Fruit fly (Drosophila melanogaster) whole organism, embryonic: ENCODE measurements around the gene hob.

Source experiments
- Asciz ChIP-seq: fragments of 200-800 bp; sonication (Bioruptor generic); optimal IDR thresholded peaks from 2 replicates; lab custom pipeline; 2017; ENCODE audit warnings: missing biosample characterization, mild to moderate bottlenecking, missing genetic modification characterization, missing genetic modification reagents
- CG10565 ChIP-seq: fragments of 200-800 bp; sonication (Bioruptor generic); optimal IDR thresholded peaks from 3 replicates; lab custom pipeline; 2016; ENCODE audit warnings: missing biosample characterization, mild to moderate bottlenecking, missing genetic modification characterization
- CG11696 ChIP-seq: fragments of 200-800 bp; sonication (Bioruptor generic); IDR thresholded peaks from 2 replicates; pipeline ENCODE4 v1.3.6; 2022; ENCODE audit warnings: missing biosample characterization, missing genetic modification characterization
- CG11723 ChIP-seq: fragments of 200-800 bp; sonication (Bioruptor generic); optimal IDR thresholded peaks from 2 replicates; lab custom pipeline; 2017; ENCODE audit warnings: missing biosample characterization, mild to moderate bottlenecking, missing genetic modification characterization
- CG15073 ChIP-seq: fragments of 200-800 bp; sonication (Bioruptor generic); optimal IDR thresholded peaks from 2 replicates; lab custom pipeline; 2016; ENCODE audit warnings: missing biosample characterization, missing genetic modification characterization
- CG16813 ChIP-seq: fragments of 200-800 bp; sonication (Bioruptor generic); IDR thresholded peaks from 3 replicates; pipeline ENCODE4 v1.3.6; 2022; ENCODE audit warnings: missing biosample characterization, missing genetic modification characterization; ENCODE audit not compliant: partially characterized antibody
- CG16863 ChIP-seq: fragments of 200-800 bp; sonication (Bioruptor generic); optimal IDR thresholded peaks from 3 replicates; lab custom pipeline; 2016; ENCODE audit warnings: missing biosample characterization, missing genetic modification characterization
- CG17186 ChIP-seq: fragments of 200-800 bp; sonication (Bioruptor generic); optimal IDR thresholded peaks from 3 replicates; lab custom pipeline; 2017; ENCODE audit warnings: missing biosample characterization, missing genetic modification reagents, missing genetic modification characterization
- CG18262 ChIP-seq: fragments of 200-800 bp; optimal IDR thresholded peaks from 3 replicates; lab custom pipeline; 2019; ENCODE audit warnings: missing biosample characterization, mild to moderate bottlenecking, missing genetic modification characterization, moderate library complexity
- CG2202 ChIP-seq: fragments of 200-800 bp; sonication (Bioruptor generic); optimal IDR thresholded peaks from 2 replicates; lab custom pipeline; 2018; ENCODE audit warnings: missing biosample characterization, mild to moderate bottlenecking, missing genetic modification characterization
- CG31365 ChIP-seq: fragments of 200-800 bp; sonication (Bioruptor generic); optimal IDR thresholded peaks from 2 replicates; lab custom pipeline; 2018; ENCODE audit warnings: missing biosample characterization, mild to moderate bottlenecking, missing genetic modification characterization
- CG4424 ChIP-seq: fragments of 200-800 bp; sonication (Bioruptor generic); optimal IDR thresholded peaks from 3 replicates; lab custom pipeline; 2016; ENCODE audit warnings: missing biosample characterization, missing genetic modification characterization
- CG5180 ChIP-seq: fragments of 200-800 bp; sonication (Bioruptor generic); optimal IDR thresholded peaks from 3 replicates; lab custom pipeline; 2017; ENCODE audit warnings: missing biosample characterization, missing genetic modification characterization, mild to moderate bottlenecking, moderate library complexity, missing genetic modification reagents
- CG6272 ChIP-seq: fragments of 200-800 bp; sonication (Bioruptor generic); IDR thresholded peaks from 2 replicates; pipeline ENCODE4 v1.3.6; 2022; ENCODE audit warnings: missing biosample characterization, missing genetic modification characterization
- CG6654 ChIP-seq: fragments of 200-800 bp; sonication (Bioruptor generic); optimal IDR thresholded peaks from 2 replicates; lab custom pipeline; 2017; ENCODE audit warnings: missing biosample characterization, mild to moderate bottlenecking, missing genetic modification characterization
- CG6791 ChIP-seq: fragments of 200-800 bp; sonication (Bioruptor generic); IDR thresholded peaks from 3 replicates; pipeline ENCODE4 v1.3.6; 2022; ENCODE audit warnings: missing biosample characterization, missing genetic modification characterization; ENCODE audit not compliant: partially characterized antibody
- CG7786 ChIP-seq: fragments of 200-800 bp; sonication (Bioruptor generic); optimal IDR thresholded peaks from 2 replicates; lab custom pipeline; 2016; ENCODE audit warnings: missing biosample characterization, missing genetic modification characterization
- CG7963 ChIP-seq: fragments of 200-800 bp; sonication (Bioruptor generic); IDR thresholded peaks from 3 replicates; pipeline ENCODE4 v1.3.6; 2022; ENCODE audit warnings: missing biosample characterization, missing genetic modification characterization; ENCODE audit not compliant: partially characterized antibody
- CG7987 ChIP-seq: fragments of 200-800 bp; sonication (Bioruptor generic); optimal IDR thresholded peaks from 2 replicates; lab custom pipeline; 2018; ENCODE audit warnings: missing biosample characterization, mild to moderate bottlenecking, missing genetic modification characterization, moderate library complexity
- CG8359 ChIP-seq: fragments of 200-800 bp; sonication (Bioruptor generic); optimal IDR thresholded peaks from 2 replicates; lab custom pipeline; 2017; ENCODE audit warnings: missing biosample characterization, mild to moderate bottlenecking, missing genetic modification characterization, borderline replicate concordance
- D19B ChIP-seq: fragments of 200-800 bp; sonication (Bioruptor generic); optimal IDR thresholded peaks from 2 replicates; lab custom pipeline; 2017; ENCODE audit warnings: missing biosample characterization, mild to moderate bottlenecking, missing genetic modification characterization
- Doc3 ChIP-seq: fragments of 200-800 bp; sonication (Bioruptor generic); IDR thresholded peaks from 3 replicates; pipeline ENCODE4 v1.3.6; 2022; ENCODE audit warnings: missing biosample characterization, missing genetic modification characterization; ENCODE audit not compliant: partially characterized antibody
- ERR ChIP-seq: fragments of 200-800 bp; sonication (Bioruptor generic); optimal IDR thresholded peaks from 2 replicates; lab custom pipeline; 2016; ENCODE audit warnings: missing biosample characterization, missing genetic modification characterization
- Fer2 ChIP-seq: fragments of 200-800 bp; sonication (Bioruptor generic); optimal IDR thresholded peaks from 2 replicates; lab custom pipeline; 2018; ENCODE audit warnings: missing biosample characterization, mild to moderate bottlenecking, missing genetic modification characterization, moderate library complexity
- Gug ChIP-seq: fragments of 200-800 bp; sonication (Bioruptor generic); IDR thresholded peaks from 4 replicates; pipeline ENCODE4 v1.3.6; 2022; ENCODE audit warnings: missing biosample characterization, missing genetic modification characterization
- Hr3 ChIP-seq: fragments of 200-800 bp; sonication (Bioruptor generic); optimal IDR thresholded peaks from 3 replicates; lab custom pipeline; 2016; ENCODE audit warnings: missing biosample characterization, missing genetic modification characterization
- Jarid2 ChIP-seq: fragments of 200-800 bp; sonication (Bioruptor generic); optimal IDR thresholded peaks from 3 replicates; lab custom pipeline; 2017; ENCODE audit warnings: mild to moderate bottlenecking, missing biosample characterization, missing genetic modification reagents, missing genetic modification characterization
- Mrtf ChIP-seq: fragments of 200-800 bp; sonication (Bioruptor generic); IDR thresholded peaks from 3 replicates; pipeline ENCODE4 v1.3.6; 2022; ENCODE audit warnings: missing biosample characterization, missing genetic modification characterization
- Nf-YA ChIP-seq: fragments of 200-800 bp; sonication (Bioruptor generic); IDR thresholded peaks from 2 replicates; pipeline ENCODE4 v1.3.6; 2022; ENCODE audit warnings: missing biosample characterization, missing genetic modification characterization
- Spps ChIP-seq: fragments of 200-800 bp; sonication (Bioruptor generic); optimal IDR thresholded peaks from 2 replicates; lab custom pipeline; 2018; ENCODE audit warnings: missing biosample characterization, mild to moderate bottlenecking, missing genetic modification characterization
- Sry-δ ChIP-seq: fragments of 200-800 bp; sonication (Bioruptor generic); optimal IDR thresholded peaks from 2 replicates; lab custom pipeline; 2016; ENCODE audit warnings: missing biosample characterization, missing genetic modification characterization
- Stat92E ChIP-seq, 3 experiments: fragments of >200 bp in 2 of 3; fragments of 200-800 bp in 1 of 3; sonication (Bioruptor generic) in 1 of 3; optimal IDR thresholded peaks; 2 replicates each; lab custom pipeline; 2017 to 2019; ENCODE audit warnings: missing biosample characterization in 3 of 3, missing genetic modification characterization in 3 of 3, mild to moderate bottlenecking in 1 of 3, moderate library complexity in 1 of 3
- amos ChIP-seq: fragments of 200-800 bp; sonication (Bioruptor generic); IDR thresholded peaks from 2 replicates; pipeline ENCODE4 v1.3.6; 2022; ENCODE audit warnings: missing biosample characterization, missing genetic modification characterization; ENCODE audit not compliant: partially characterized antibody
- ase ChIP-seq: fragments of 200-800 bp; sonication (Bioruptor generic); IDR thresholded peaks from 3 replicates; pipeline ENCODE4 v1.3.6; 2022; ENCODE audit warnings: missing biosample characterization, missing genetic modification characterization
- bbx ChIP-seq: fragments of 200-800 bp; sonication (Bioruptor generic); IDR thresholded peaks from 2 replicates; pipeline ENCODE4 v1.3.6; 2022; ENCODE audit warnings: missing biosample characterization, missing genetic modification characterization; ENCODE audit not compliant: partially characterized antibody
- bowl ChIP-seq: fragments of 200-800 bp; sonication (Bioruptor generic); IDR thresholded peaks from 2 replicates; pipeline ENCODE4 v1.3.6; 2022; ENCODE audit warnings: missing biosample characterization, missing genetic modification characterization
- dysf ChIP-seq: fragments of 200-800 bp; sonication (Bioruptor generic); IDR thresholded peaks from 3 replicates; pipeline ENCODE4 v1.3.6; 2022; ENCODE audit warnings: missing biosample characterization, missing genetic modification characterization
- ftz-f1 ChIP-seq: fragments of 200-800 bp; sonication (Bioruptor generic); optimal IDR thresholded peaks from 2 replicates; lab custom pipeline; 2016; ENCODE audit warnings: missing biosample characterization, missing genetic modification characterization
- mirr ChIP-seq: fragments of 200-800 bp; sonication (Bioruptor generic); optimal IDR thresholded peaks from 3 replicates; lab custom pipeline; 2018; ENCODE audit warnings: missing biosample characterization, mild to moderate bottlenecking, missing genetic modification characterization
- nerfin-2 ChIP-seq: fragments of 200-800 bp; sonication (Bioruptor generic); IDR thresholded peaks from 2 replicates; pipeline ENCODE4 v1.3.6; 2022; ENCODE audit warnings: missing biosample characterization, missing genetic modification characterization; ENCODE audit not compliant: partially characterized antibody
- nmo ChIP-seq: fragments of 200-800 bp; sonication (Bioruptor generic); optimal IDR thresholded peaks from 2 replicates; lab custom pipeline; 2018; ENCODE audit warnings: missing biosample characterization, mild to moderate bottlenecking, missing genetic modification characterization, moderate library complexity
- p53 ChIP-seq: fragments of 200-800 bp; sonication (Bioruptor generic); optimal IDR thresholded peaks from 2 replicates; lab custom pipeline; 2016; ENCODE audit warnings: missing biosample characterization, missing genetic modification characterization
- pita ChIP-seq: fragments of 200-800 bp; sonication (Bioruptor generic); optimal IDR thresholded peaks from 2 replicates; lab custom pipeline; 2017; ENCODE audit warnings: missing biosample characterization, mild to moderate bottlenecking, missing genetic modification characterization
- pzg ChIP-seq: fragments of 200-800 bp; sonication (Bioruptor generic); optimal IDR thresholded peaks from 3 replicates; lab custom pipeline; 2018; ENCODE audit warnings: missing biosample characterization, mild to moderate bottlenecking, missing genetic modification characterization, moderate library complexity
- sens ChIP-seq: fragments of 200-800 bp; sonication (Bioruptor generic); peaks from one replicate; lab custom pipeline; 2016; ENCODE audit warnings: missing biosample characterization, missing genetic modification characterization
- sens-2 ChIP-seq: fragments of 200-800 bp; sonication (Bioruptor generic); IDR thresholded peaks from 2 replicates; pipeline ENCODE4 v1.3.6; 2022; ENCODE audit warnings: missing biosample characterization, missing genetic modification characterization
- so ChIP-seq: fragments of 200-800 bp; sonication (Bioruptor generic); IDR thresholded peaks from 3 replicates; pipeline ENCODE4 v1.3.6; 2022; ENCODE audit warnings: missing biosample characterization, missing genetic modification characterization
- sug ChIP-seq: fragments of 200-800 bp; optimal IDR thresholded peaks from 2 replicates; lab custom pipeline; 2019; ENCODE audit warnings: missing biosample characterization, mild to moderate bottlenecking, missing genetic modification characterization, moderate library complexity
- tll ChIP-seq, 2 experiments: fragments of 200-800 bp in 1 of 2; fragments of >200 bp in 1 of 2; sonication (Bioruptor generic) in 1 of 2; optimal IDR thresholded peaks; 2 replicates each; lab custom pipeline; 2017 to 2019; ENCODE audit warnings: missing biosample characterization in 2 of 2, missing genetic modification characterization in 2 of 2, mild to moderate bottlenecking in 1 of 2, moderate library complexity in 1 of 2
- tx ChIP-seq: fragments of 200-800 bp; sonication (Bioruptor generic); optimal IDR thresholded peaks from 2 replicates; lab custom pipeline; 2016; ENCODE audit warnings: missing biosample characterization, missing genetic modification characterization

hob gene

DNA sequence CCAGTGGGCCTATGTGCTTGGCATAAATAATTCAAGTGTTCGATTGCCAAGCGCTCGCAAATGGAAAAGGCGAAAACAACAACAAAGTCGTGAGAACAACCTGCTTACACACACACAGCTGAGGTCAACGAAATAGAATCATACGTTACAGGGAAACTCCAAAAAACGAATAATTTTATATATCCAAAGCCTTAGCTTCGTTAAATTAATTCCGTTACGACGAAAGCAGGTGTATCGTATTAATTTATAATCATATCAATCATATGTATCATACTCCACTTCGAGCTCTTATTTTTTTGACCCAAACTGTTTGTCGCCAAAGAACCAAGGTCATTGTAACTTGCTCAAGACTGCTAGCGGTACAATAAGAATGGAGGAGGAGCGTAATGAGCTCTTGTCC lies 39.2 kb downstream of the hob start (continued):
- TF ChIP-seq Sry-δ (no peak), CG2202 (peak; percentile 74), so (GFP tag; lab: Robert Waterston, UW) (peak; percentile 70; the same call in 2 of the 3 replicates), mirr (GFP tag; lab: Kevin White, UChicago) (peak; percentile 53), Fer2 (peak; percentile 45), amos (GFP tag; lab: Robert Waterston, UW) (no peak), Spps (peak; percentile 86), ERR (GFP tag; lab: Kevin White, UChicago) (peak; percentile 62), nmo (peak; percentile 80), Jarid2 (peak; percentile 56), CG18262 (tag; lab: Kevin White, UChicago) (peak; percentile 89), CG31365 (tag; lab: Kevin White, UChicago) (peak; percentile 72), Doc3 (GFP tag; lab: Robert Waterston, UW) (no peak), CG16863 (GFP tag; lab: Kevin White, UChicago) (peak; percentile 79), CG6272 (GFP tag; lab: Robert Waterston, UW) (peak; percentile 75), Hr3 (GFP tag; lab: Kevin White, UChicago) (peak; percentile 62), bbx (GFP tag; lab: Robert Waterston, UW) (no peak), pzg (GFP tag; lab: Kevin White, UChicago) (peak; percentile 1), Mrtf (GFP tag; lab: Robert Waterston, UW) (peak; percentile 85), p53 (GFP tag; lab: Kevin White, UChicago) (no peak), Gug (peak; percentile 87), CG6654 (peak; percentile 64), pita (GFP tag; lab: Kevin White, UChicago) (no peak), ftz-f1 (GFP tag; lab: Kevin White, UChicago) (peak; percentile 93), CG4424 (peak; percentile 90), tll (GFP tag; optimal IDR thresholded peaks at IDR 0.05; lab: Kevin White, UChicago) (no peak), sens-2 (GFP tag; lab: Robert Waterston, UW) (peak; percentile 53; the same call in 1 of the 2 replicates), Stat92E (GFP tag; optimal IDR thresholded peaks at IDR 0.05; lab: Kevin White, UChicago) (peak in 1 of 3 experiments; percentile 64), CG11696 (GFP tag; lab: Robert Waterston, UW) (peak; percentile 99), tx (GFP tag; lab: Kevin White, UChicago) (peak; percentile 35), bowl (GFP tag; lab: Robert Waterston, UW) (peak; percentile 44; the same call in 1 of the 2 replicates), dysf (GFP tag; lab: Robert Waterston, UW) (peak; percentile 93), Asciz (GFP tag; lab: Kevin White, UChicago) (no peak), CG11723 (GFP tag; lab: Kevin White, UChicago) (peak; percentile 68), CG7987 (peak; percentile 78), CG6791 (no peak), CG7786 (peak; percentile 60), CG7963 (no peak), ase (peak; percentile 82), sens (GFP tag; lab: Kevin White, UChicago) (peak; percentile 97), sug (no peak), CG5180 (GFP tag; lab: Kevin White, UChicago) (no peak), CG10565 (GFP tag; lab: Kevin White, UChicago) (peak; percentile 70), CG15073 (peak; percentile 40), CG8359 (GFP tag; lab: Kevin White, UChicago) (peak; percentile 79), D19B (peak; percentile 83), CG17186 (GFP tag; lab: Kevin White, UChicago) (peak; percentile 18), nerfin-2 (no peak), CG16813 (no peak), Nf-YA (GFP tag; lab: Robert Waterston, UW) (peak; percentile 72)
